Worm (Caenorhabditis elegans) whole organism, L1 larva: ENCODE results near the gene R02C2.7.

Source experiments
- C16A3.4 ChIP-seq: fragments of 150-350 bp; optimal IDR thresholded peaks from 2 replicates; lab custom pipeline; 2014; ENCODE audit warnings: missing biosample characterization, missing genetic modification characterization
- C34B4.2 ChIP-seq: sonication (generic microtip); optimal IDR thresholded peaks from 2 replicates; lab custom pipeline; 2017; ENCODE audit warnings: mild to moderate bottlenecking, missing genetic modification characterization, missing compliant biosample characterization
- aha-1 ChIP-seq: fragments of 150-350 bp; optimal IDR thresholded peaks from 2 replicates; lab custom pipeline; 2014; ENCODE audit warnings: missing biosample characterization, missing genetic modification characterization
- aly-2 ChIP-seq: fragments of 150-350 bp; optimal IDR thresholded peaks from 2 replicates; lab custom pipeline; 2014; ENCODE audit warnings: missing biosample characterization, missing genetic modification characterization
- ceh-63 ChIP-seq: fragments of 200-800 bp; sonication (Bioruptor generic); optimal IDR thresholded peaks from 2 replicates; lab custom pipeline; 2018; ENCODE audit warnings: mild to moderate bottlenecking, missing genetic modification characterization, missing compliant biosample characterization
- ceh-88 ChIP-seq: fragments of 200-800 bp; sonication (Bioruptor generic); IDR thresholded peaks from 2 replicates; pipeline ENCODE4 v1.3.6; 2022; ENCODE audit warnings: missing genetic modification characterization, missing compliant biosample characterization
- ces-1 ChIP-seq: fragments of 150-350 bp; optimal IDR thresholded peaks from 2 replicates; lab custom pipeline; 2014; ENCODE audit warnings: missing biosample characterization, missing genetic modification reagents, missing genetic modification characterization
- efl-1 ChIP-seq, 4 experiments: fragments of 150-350 bp; optimal IDR thresholded peaks in 3 of 4; peaks in 1 of 4; 1 replicate in 1 of 4; 2 replicates in 3 of 4; lab custom pipeline; 2014; ENCODE audit warnings: missing biosample characterization in 2 of 4, missing genetic modification characterization in 2 of 4, missing genetic modification reagents in 2 of 4
- egl-27 ChIP-seq, 2 experiments: fragments of 150-350 bp in 1 of 2; sonication (generic microtip); optimal IDR thresholded peaks; 3 replicates each; lab custom pipeline; 2017 to 2018; ENCODE audit warnings: missing biosample characterization in 2 of 2, missing genetic modification characterization in 2 of 2, missing genetic modification reagents in 2 of 2
- fkh-4 ChIP-seq: sonication (generic microtip); optimal IDR thresholded peaks from 2 replicates; lab custom pipeline; 2016; ENCODE audit warnings: missing compliant biosample characterization, missing genetic modification characterization, borderline replicate concordance
- hlh-4 ChIP-seq: sonication (generic microtip); optimal IDR thresholded peaks from 2 replicates; lab custom pipeline; 2016; ENCODE audit warnings: mild to moderate bottlenecking, missing genetic modification characterization, missing compliant biosample characterization
- irx-1 ChIP-seq: sonication (generic microtip); optimal IDR thresholded peaks from 2 replicates; lab custom pipeline; 2016; ENCODE audit warnings: missing genetic modification characterization, missing compliant biosample characterization
- isw-1 ChIP-seq: fragments of 200-800 bp; sonication (Bioruptor generic); IDR thresholded peaks from 2 replicates; pipeline ENCODE4 v1.3.6; 2022; ENCODE audit warnings: missing genetic modification characterization, missing compliant biosample characterization
- lin-13 ChIP-seq: fragments of 150-350 bp; optimal IDR thresholded peaks from 2 replicates; lab custom pipeline; 2014; ENCODE audit warnings: missing biosample characterization, missing genetic modification reagents, missing genetic modification characterization
- lir-3 ChIP-seq: sonication (generic microtip); optimal IDR thresholded peaks from 2 replicates; lab custom pipeline; 2016; ENCODE audit warnings: mild to moderate bottlenecking, missing genetic modification characterization, moderate library complexity, missing compliant biosample characterization; ENCODE audit not compliant: poor library complexity
- mef-2 ChIP-seq: fragments of 150-350 bp; optimal IDR thresholded peaks from 2 replicates; lab custom pipeline; 2014; ENCODE audit warnings: missing biosample characterization, missing genetic modification characterization
- nhr-12 ChIP-seq: sonication (generic microtip); optimal IDR thresholded peaks from 2 replicates; lab custom pipeline; 2017; ENCODE audit warnings: missing biosample characterization, missing genetic modification characterization
- nhr-19 ChIP-seq: fragments of 200-800 bp; sonication (Bioruptor generic); conservative IDR thresholded peaks from 2 replicates; pipeline ENCODE4 v1.3.6; 2022; ENCODE audit warnings: missing genetic modification characterization, missing compliant biosample characterization
- nhr-47 ChIP-seq: sonication (generic microtip); optimal IDR thresholded peaks from 2 replicates; lab custom pipeline; 2016; ENCODE audit warnings: mild to moderate bottlenecking, missing genetic modification characterization, moderate library complexity, missing compliant biosample characterization
- nhr-71 ChIP-seq: sonication (generic microtip); optimal IDR thresholded peaks from 2 replicates; lab custom pipeline; 2016; ENCODE audit warnings: mild to moderate bottlenecking, missing genetic modification characterization, moderate library complexity, missing compliant biosample characterization
- nhr-77 ChIP-seq: fragments of 150-350 bp; optimal IDR thresholded peaks from 2 replicates; lab custom pipeline; 2014; ENCODE audit warnings: missing biosample characterization, missing genetic modification characterization
- nhr-85 ChIP-seq: sonication (generic microtip); peaks from one replicate; lab custom pipeline; 2016; ENCODE audit warnings: missing genetic modification characterization, inconsistent platforms, missing compliant biosample characterization
- nhr-90 ChIP-seq: sonication (generic microtip); optimal IDR thresholded peaks from 2 replicates; lab custom pipeline; 2016; ENCODE audit warnings: mild to moderate bottlenecking, missing genetic modification characterization, missing compliant biosample characterization; ENCODE audit not compliant: poor library complexity
- rnt-1 ChIP-seq: sonication (generic microtip); optimal IDR thresholded peaks from 2 replicates; lab custom pipeline; 2016; ENCODE audit warnings: mild to moderate bottlenecking, missing genetic modification characterization, moderate library complexity, missing compliant biosample characterization
- snu-23 ChIP-seq: sonication (generic microtip); optimal IDR thresholded peaks from 2 replicates; lab custom pipeline; 2016; ENCODE audit warnings: missing genetic modification characterization, missing compliant biosample characterization
- sox-4 ChIP-seq: sonication (generic microtip); optimal IDR thresholded peaks from 2 replicates; lab custom pipeline; 2016; ENCODE audit warnings: missing genetic modification characterization, missing compliant biosample characterization
- tbx-2 ChIP-seq: sonication (generic microtip); optimal IDR thresholded peaks from 2 replicates; lab custom pipeline; 2016; ENCODE audit warnings: missing genetic modification characterization, missing compliant biosample characterization
- unc-62 ChIP-seq: fragments of 150-350 bp; optimal IDR thresholded peaks from 2 replicates; lab custom pipeline; 2014; ENCODE audit warnings: missing biosample characterization, missing genetic modification reagents, missing genetic modification characterization
- unc-86 ChIP-seq: sonication (generic microtip); optimal IDR thresholded peaks from 2 replicates; lab custom pipeline; 2016; ENCODE audit warnings: missing genetic modification characterization, missing compliant biosample characterization
- zip-4 ChIP-seq: fragments of 200-800 bp; sonication (Bioruptor generic); optimal IDR thresholded peaks from 2 replicates; lab custom pipeline; 2018; ENCODE audit warnings: mild to moderate bottlenecking, missing genetic modification characterization, moderate library complexity, missing compliant biosample characterization
- ztf-4 ChIP-seq: fragments of 150-350 bp; optimal IDR thresholded peaks from 2 replicates; lab custom pipeline; 2014; ENCODE audit warnings: missing biosample characterization, missing genetic modification characterization

R02C2.7 gene

DNA sequence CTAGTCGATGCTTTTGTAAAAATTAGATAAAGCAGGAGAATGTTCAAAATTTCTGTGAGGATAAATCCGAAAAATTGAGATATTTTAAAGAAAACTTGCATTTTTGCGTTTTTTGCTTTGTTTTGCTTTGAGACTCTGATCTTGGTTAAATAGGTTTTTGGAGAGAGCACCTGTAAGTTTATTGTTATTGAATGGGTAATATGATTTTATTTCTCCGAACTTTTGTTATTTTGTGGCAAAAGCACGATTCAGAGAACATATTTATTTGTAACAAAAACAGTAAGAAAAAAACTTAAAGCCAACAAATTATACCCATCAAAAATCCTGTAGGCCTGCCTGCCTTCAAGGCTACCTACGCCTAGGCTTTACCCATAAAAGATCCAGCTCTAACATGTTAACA is 12.2 kb upstream of the R02C2.7 start, which contains the start of gene str-121:
Gene str-121, minus strand, starts transcription at position 101 of the 400 bp plus-strand sequence.
- no peak for TF ChIP-seq ces-1
- no peak for TF ChIP-seq efl-1 (optimal IDR thresholded peaks at IDR 0.05; lab: Kevin White, UChicago)
- TF ChIP-seq efl-1 (GFP tag; optimal IDR thresholded peaks at IDR 0.05 in 1 of 2; lab: Kevin White, UChicago), result peak in 1 of 2 experiments; percentile 54

DNA sequence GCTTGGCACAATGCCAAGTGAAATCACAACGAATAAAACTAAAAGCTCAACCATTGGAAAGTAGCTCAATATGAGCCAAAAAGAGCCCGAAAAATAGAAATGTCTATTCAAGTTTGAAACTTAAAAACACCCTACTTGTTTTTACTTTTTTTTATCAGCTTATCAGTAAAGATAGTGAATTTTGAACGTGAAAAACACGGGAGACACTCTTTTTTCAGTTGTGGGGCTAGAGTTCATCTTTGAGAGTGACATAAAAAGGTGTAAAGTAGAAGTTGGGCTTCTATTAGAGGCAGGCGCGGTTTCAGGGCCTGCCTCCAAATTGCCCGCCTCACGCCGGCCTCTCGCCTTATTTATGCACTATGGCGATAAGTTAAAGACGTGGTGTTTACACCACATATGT is 9.2 kb upstream of the R02C2.7 start, which contains the start of gene oac-39:
Gene oac-39, minus strand, starts transcription at position 101 of the 400 bp plus-strand sequence.
- TF ChIP-seq C16A3.4 (tag; lab: Kevin White, UChicago) (no peak), irx-1 (tag; lab: Kevin White, UChicago) (no peak), nhr-85 (no peak)

DNA sequence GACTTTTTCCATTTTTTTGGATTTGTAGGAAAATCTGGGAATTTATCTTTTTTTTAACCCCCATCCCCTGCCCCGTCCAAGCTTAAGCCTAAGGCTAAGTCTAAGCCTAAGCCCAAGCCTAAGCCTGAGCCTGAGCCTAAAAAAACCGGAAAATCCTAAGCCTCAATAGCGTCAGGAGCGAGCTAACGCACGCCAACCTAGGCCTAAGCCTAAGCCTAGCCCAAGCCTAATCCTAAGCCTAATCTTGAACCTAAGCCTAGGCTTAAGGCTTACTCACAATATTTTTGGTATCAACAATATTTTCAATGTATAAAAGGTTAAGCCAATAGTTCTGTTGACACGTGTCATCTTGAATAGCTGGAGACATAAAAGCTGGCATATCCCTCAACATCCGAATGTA is 6.2 kb upstream of the R02C2.7 start:
- no peak for TF ChIP-seq nhr-12 (tag; lab: Kevin White, UChicago)
- TF ChIP-seq unc-86, result no peak

DNA sequence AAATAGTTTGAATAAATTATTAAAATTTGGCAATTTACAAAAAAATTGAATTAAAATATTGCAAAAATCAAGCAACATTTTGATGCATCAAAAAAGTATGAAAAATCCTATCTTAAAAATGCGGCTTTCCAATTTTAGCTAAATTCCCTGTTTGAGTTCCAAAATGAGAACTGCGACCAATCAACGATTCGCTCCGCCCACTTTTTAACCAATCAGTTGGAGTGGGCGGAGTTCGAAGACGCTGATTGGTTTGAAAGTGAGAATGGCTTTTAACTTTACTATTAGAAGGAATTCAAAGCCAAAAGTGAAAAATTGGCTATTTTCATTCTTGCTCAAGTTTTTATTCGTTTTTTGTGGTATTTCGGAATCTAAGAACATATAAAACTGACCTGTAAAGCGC is 5.2 kb upstream of the R02C2.7 start:
- no peak for TF ChIP-seq aha-1
- TF ChIP-seq efl-1 (optimal IDR thresholded peaks at IDR 0.05; lab: Kevin White, UChicago), result no peak
- TF ChIP-seq efl-1 (GFP tag; optimal IDR thresholded peaks at IDR 0.05 in 1 of 2; lab: Kevin White, UChicago), result peak in 1 of 2 experiments; percentile 76
- no peak for TF ChIP-seq irx-1 (tag; lab: Kevin White, UChicago)
- TF ChIP-seq fkh-4 (tag; lab: Kevin White, UChicago), result no peak
- no peak for TF ChIP-seq lin-13 (GFP tag; lab: Kevin White, UChicago)
- no peak for TF ChIP-seq C34B4.2 (tag; lab: Kevin White, UChicago)
- TF ChIP-seq ceh-88, result no peak
- no peak for TF ChIP-seq nhr-47
- TF ChIP-seq nhr-77 (tag; lab: Kevin White, UChicago), result no peak

DNA sequence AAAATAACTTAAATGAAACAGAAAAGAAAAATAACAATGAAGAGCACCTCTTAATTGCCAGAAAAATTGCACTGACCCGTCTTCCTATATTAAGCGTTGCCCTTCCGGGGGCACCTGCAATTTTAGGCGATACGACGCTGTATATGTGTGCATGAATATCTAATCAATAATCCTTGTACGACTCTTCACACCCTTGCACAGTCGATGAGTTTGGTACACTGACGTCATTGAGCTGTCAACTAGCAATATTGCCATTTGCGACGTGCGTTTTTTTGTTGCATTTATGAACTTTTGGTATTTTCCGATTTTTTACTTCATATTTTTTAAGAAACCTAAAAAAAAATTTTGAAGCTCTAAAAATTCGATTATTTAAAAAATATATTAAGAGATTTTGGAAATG is 3.7 kb upstream of the R02C2.7 start, which contains the start of gene kin-34:
Gene kin-34, minus strand, starts transcription at position 101 of the 400 bp plus-strand sequence.
- TF ChIP-seq isw-1 (GFP tag; lab: Robert Waterston, UW) (no peak), unc-62 (GFP tag; lab: Kevin White, UChicago) (no peak), rnt-1 (tag; lab: Kevin White, UChicago) (no peak), zip-4 (no peak), sox-4 (tag; lab: Kevin White, UChicago) (no peak), nhr-90 (tag; lab: Kevin White, UChicago) (no peak), hlh-4 (tag; lab: Kevin White, UChicago) (no peak), egl-27 (tag; optimal IDR thresholded peaks at IDR 0.05; lab: Kevin White, UChicago) (no peak), ztf-4 (tag; lab: Kevin White, UChicago) (no peak), nhr-71 (tag; lab: Kevin White, UChicago) (no peak), nhr-19 (GFP tag; lab: Robert Waterston, UW) (no peak), tbx-2 (no peak), ceh-63 (no peak), snu-23 (GFP tag; lab: Kevin White, UChicago) (no peak), mef-2 (tag; lab: Kevin White, UChicago) (no peak), aly-2 (no peak)

DNA sequence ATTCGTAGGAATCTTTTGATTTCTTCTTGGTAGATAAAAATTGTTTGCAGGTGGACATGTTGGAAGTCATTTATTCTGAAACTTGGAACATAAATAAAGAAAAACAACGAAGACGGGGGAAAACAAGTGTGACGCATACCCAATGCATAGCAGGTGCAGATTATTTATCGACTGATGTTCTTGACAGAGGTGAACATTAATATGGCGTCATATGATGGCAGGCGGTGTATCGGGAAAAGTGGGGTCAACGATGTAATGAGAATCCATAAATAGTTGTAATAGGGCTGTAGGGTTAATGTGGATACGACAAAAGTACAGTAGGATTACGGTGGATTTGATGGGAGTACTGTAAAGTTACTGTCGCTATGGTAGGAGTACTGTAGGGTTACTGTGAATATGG is 2.1 kb downstream of the R02C2.7 start, which contains the start of gene txt-2:
Gene txt-2, minus strand, starts transcription at position 214 of the 400 bp plus-strand sequence.
- TF ChIP-seq lir-3 (tag; lab: Kevin White, UChicago), result no peak
